Worm (Caenorhabditis elegans) whole organism, early embryonic: ENCODE results near the gene M110.7.

ENCODE experiments used
- B0310.2 ChIP-seq: sonication (generic microtip); optimal IDR thresholded peaks from 2 replicates; lab custom pipeline; 2016; ENCODE audit warnings: mild to moderate bottlenecking, missing genetic modification characterization, missing compliant biosample characterization
- F13C5.2 ChIP-seq: sonication (generic microtip); optimal IDR thresholded peaks from 2 replicates; lab custom pipeline; 2017; ENCODE audit warnings: mild to moderate bottlenecking, missing genetic modification characterization, inconsistent platforms, missing compliant biosample characterization
- aly-1 ChIP-seq: sonication (generic microtip); optimal IDR thresholded peaks from 2 replicates; lab custom pipeline; 2016; ENCODE audit warnings: missing genetic modification characterization, missing compliant biosample characterization
- ama-1 ChIP-seq: fragments of 150-350 bp; optimal IDR thresholded peaks from 2 replicates; lab custom pipeline; 2014
- ceh-13 ChIP-seq: fragments of 200-800 bp; sonication (Bioruptor generic); optimal IDR thresholded peaks from 2 replicates; lab custom pipeline; 2018; ENCODE audit warnings: mild to moderate bottlenecking, missing genetic modification characterization, missing compliant biosample characterization
- ceh-36 ChIP-seq: sonication (generic microtip); optimal IDR thresholded peaks from 2 replicates; lab custom pipeline; 2016; ENCODE audit warnings: missing genetic modification characterization, inconsistent platforms, missing compliant biosample characterization
- ets-7 ChIP-seq: sonication (generic microtip); optimal IDR thresholded peaks from 2 replicates; lab custom pipeline; 2016; ENCODE audit warnings: missing genotype, missing genetic modification characterization, missing compliant biosample characterization
- flt-1 ChIP-seq: fragments of 200-800 bp; sonication (Bioruptor generic); IDR thresholded peaks from 2 replicates; pipeline ENCODE4 v1.3.6; 2022; ENCODE audit warnings: missing genetic modification characterization, missing compliant biosample characterization
- hmbx-1 ChIP-seq: sonication (generic microtip); optimal IDR thresholded peaks from 2 replicates; lab custom pipeline; 2016; ENCODE audit warnings: mild to moderate bottlenecking, missing genetic modification characterization, missing compliant biosample characterization
- hmg-4 ChIP-seq: fragments of 200-800 bp; sonication (Bioruptor generic); optimal IDR thresholded peaks from 2 replicates; lab custom pipeline; 2018; ENCODE audit warnings: mild to moderate bottlenecking, missing genetic modification characterization, missing compliant biosample characterization
- hnd-1 ChIP-seq: sonication (generic microtip); optimal IDR thresholded peaks from 2 replicates; lab custom pipeline; 2016; ENCODE audit warnings: missing genetic modification characterization, missing compliant biosample characterization
- pes-1 ChIP-seq: fragments of 200-800 bp; sonication (Bioruptor generic); IDR thresholded peaks from 2 replicates; pipeline ENCODE4 v1.3.6; 2022; ENCODE audit warnings: missing genetic modification reagents, missing genetic modification characterization, missing compliant biosample characterization
- scrt-1 ChIP-seq: fragments of 200-800 bp; sonication (Bioruptor generic); IDR thresholded peaks from 2 replicates; pipeline ENCODE4 v1.3.6; 2022; ENCODE audit warnings: missing genetic modification characterization, missing compliant biosample characterization
- sea-1 ChIP-seq: fragments of 200-800 bp; sonication (Bioruptor generic); conservative IDR thresholded peaks from 2 replicates; pipeline ENCODE4 v1.3.6; 2022; ENCODE audit warnings: missing genetic modification characterization, missing compliant biosample characterization
- tbx-11 ChIP-seq: fragments of 200-800 bp; sonication (Bioruptor generic); IDR thresholded peaks from 2 replicates; pipeline ENCODE4 v1.3.6; 2022; ENCODE audit warnings: missing genetic modification characterization, missing compliant biosample characterization
- tbx-37 ChIP-seq: fragments of 200-800 bp; sonication (Bioruptor generic); conservative IDR thresholded peaks from 2 replicates; pipeline ENCODE4 v1.3.6; 2022; ENCODE audit warnings: missing genetic modification reagents, missing genetic modification characterization, missing compliant biosample characterization
- tra-4 ChIP-seq: sonication (generic microtip); optimal IDR thresholded peaks from 2 replicates; lab custom pipeline; 2017; ENCODE audit warnings: missing genetic modification characterization, missing compliant biosample characterization

Gene M110.7

ce11 chrII:8218266-8218665 is 14.3 kb upstream of the M110.7 start:
- TF ChIP-seq scrt-1: no peak
- TF ChIP-seq flt-1 (GFP tag; lab: Robert Waterston, UW): no peak
- no peak for TF ChIP-seq ceh-13 (GFP tag; lab: Kevin White, UChicago)
- TF ChIP-seq F13C5.2 (tag; lab: Kevin White, UChicago): no peak
- no peak for TF ChIP-seq ama-1
- TF ChIP-seq aly-1 (tag; lab: Kevin White, UChicago): no peak

ce11 chrII:8220267-8220666 is 12.3 kb upstream of the M110.7 start:
- TF ChIP-seq pes-1 (GFP tag; lab: Robert Waterston, UW): no peak
- no peak for TF ChIP-seq F13C5.2 (tag; lab: Kevin White, UChicago)
- TF ChIP-seq tbx-11 (GFP tag; lab: Robert Waterston, UW): no peak
- no peak for TF ChIP-seq aly-1 (tag; lab: Kevin White, UChicago)
- TF ChIP-seq scrt-1: no peak
- TF ChIP-seq hnd-1 (tag; lab: Kevin White, UChicago): no peak

ce11 chrII:8222309-8223065 is 10.1 kb upstream of the M110.7 start, which contains the start of gene dab-1:
Gene dab-1 (plus strand): TSS chrII:8222386.
- TF ChIP-seq tbx-37 (GFP tag; lab: Robert Waterston, UW): no peak
- no peak for TF ChIP-seq ceh-36 (tag; lab: Kevin White, UChicago)
- TF ChIP-seq ama-1: peak; percentile 80
- no peak for TF ChIP-seq ets-7 (tag; lab: Kevin White, UChicago)
- 0 out of 2 replicates have a peak, but pooled peaks have one; percentile 34 for TF ChIP-seq flt-1 (GFP tag; lab: Robert Waterston, UW)
- TF ChIP-seq sea-1 (GFP tag; lab: Robert Waterston, UW): 0 out of 2 replicates have a peak, but pooled peaks have one; percentile 55
- no peak for TF ChIP-seq hnd-1 (tag; lab: Kevin White, UChicago)
- no peak for TF ChIP-seq pes-1 (GFP tag; lab: Robert Waterston, UW)
- no peak for TF ChIP-seq scrt-1
- peak; percentile 61 for TF ChIP-seq hmg-4 (GFP tag; lab: Kevin White, UChicago)

ce11 chrII:8223422-8223821 is 9.2 kb upstream of the M110.7 start:
- TF ChIP-seq hmg-4 (GFP tag; lab: Kevin White, UChicago) (peak; percentile 16), scrt-1 (no peak), pes-1 (GFP tag; lab: Robert Waterston, UW) (no peak), F13C5.2 (tag; lab: Kevin White, UChicago) (no peak), hnd-1 (tag; lab: Kevin White, UChicago) (no peak), ceh-36 (tag; lab: Kevin White, UChicago) (no peak)

ce11 chrII:8223945-8224344 is 8.6 kb upstream of the M110.7 start:
- TF ChIP-seq aly-1 (tag; lab: Kevin White, UChicago): no peak
- no peak for TF ChIP-seq ama-1
- TF ChIP-seq hmg-4 (GFP tag; lab: Kevin White, UChicago): no peak
- no peak for TF ChIP-seq B0310.2
- TF ChIP-seq tbx-11 (GFP tag; lab: Robert Waterston, UW): no peak
- no peak for TF ChIP-seq scrt-1
- TF ChIP-seq hnd-1 (tag; lab: Kevin White, UChicago): no peak
- TF ChIP-seq F13C5.2 (tag; lab: Kevin White, UChicago): no peak
- no peak for TF ChIP-seq tbx-37 (GFP tag; lab: Robert Waterston, UW)
- TF ChIP-seq tra-4 (tag; lab: Kevin White, UChicago): no peak
- TF ChIP-seq hmbx-1 (tag; lab: Kevin White, UChicago): no peak
- TF ChIP-seq ceh-36 (tag; lab: Kevin White, UChicago): no peak
- no peak for TF ChIP-seq pes-1 (GFP tag; lab: Robert Waterston, UW)
- no peak for TF ChIP-seq flt-1 (GFP tag; lab: Robert Waterston, UW)
- no peak for TF ChIP-seq sea-1 (GFP tag; lab: Robert Waterston, UW)
- no peak for TF ChIP-seq ets-7 (tag; lab: Kevin White, UChicago)
- no peak for TF ChIP-seq ceh-13 (GFP tag; lab: Kevin White, UChicago)

ce11 chrII:8224623-8225022 is 8.0 kb upstream of the M110.7 start:
- no peak for TF ChIP-seq ets-7 (tag; lab: Kevin White, UChicago)
- TF ChIP-seq ama-1: no peak
- TF ChIP-seq hmg-4 (GFP tag; lab: Kevin White, UChicago): no peak
- no peak for TF ChIP-seq tbx-37 (GFP tag; lab: Robert Waterston, UW)

- TF ChIP-seq ceh-36 (tag; lab: Kevin White, UChicago) (no peak), pes-1 (GFP tag; lab: Robert Waterston, UW) (no peak)
Observed at ce11 chrII:8225347-8225746, 7.2 kb upstream of the M110.7 start.

ce11 chrII:8225914-8226313 is 6.7 kb upstream of the M110.7 start:
- no peak for TF ChIP-seq ets-7 (tag; lab: Kevin White, UChicago)
- no peak for TF ChIP-seq ceh-36 (tag; lab: Kevin White, UChicago)
- no peak for TF ChIP-seq hnd-1 (tag; lab: Kevin White, UChicago)
- TF ChIP-seq sea-1 (GFP tag; lab: Robert Waterston, UW): no peak
- no peak for TF ChIP-seq pes-1 (GFP tag; lab: Robert Waterston, UW)
- no peak for TF ChIP-seq tbx-11 (GFP tag; lab: Robert Waterston, UW)
- no peak for TF ChIP-seq F13C5.2 (tag; lab: Kevin White, UChicago)
- TF ChIP-seq B0310.2: no peak
- no peak for TF ChIP-seq tbx-37 (GFP tag; lab: Robert Waterston, UW)
- TF ChIP-seq tra-4 (tag; lab: Kevin White, UChicago): no peak
